Worm (Caenorhabditis elegans) whole organism, young adult: Measurements from ENCODE around the gene K07C11.7.

ENCODE experiments used
- C06A6.2 ChIP-seq: fragments of 200-800 bp; sonication (Bioruptor generic); conservative IDR thresholded peaks from 2 replicates; pipeline ENCODE4 v1.3.6; 2022; ENCODE audit warnings: missing genetic modification characterization, missing compliant biosample characterization
- F10E7.11 ChIP-seq: sonication (generic microtip); optimal IDR thresholded peaks from 2 replicates; lab custom pipeline; 2017; ENCODE audit warnings: mild to moderate bottlenecking, missing genetic modification characterization, moderate library complexity, missing compliant biosample characterization
- F22D6.2 ChIP-seq: sonication (generic microtip); optimal IDR thresholded peaks from 2 replicates; lab custom pipeline; 2016; ENCODE audit warnings: mild to moderate bottlenecking, missing genetic modification characterization, missing compliant biosample characterization
- F49E8.2 ChIP-seq: sonication (generic microtip); optimal IDR thresholded peaks from 3 replicates; lab custom pipeline; 2017; ENCODE audit warnings: missing genetic modification characterization, mild to moderate bottlenecking, missing compliant biosample characterization, antibody characterized with exemption, moderate library complexity; ENCODE audit not compliant: insufficient read depth
- F52B5.7 ChIP-seq: sonication (generic microtip); optimal IDR thresholded peaks from 2 replicates; lab custom pipeline; 2016; ENCODE audit warnings: mild to moderate bottlenecking, missing genetic modification characterization, missing compliant biosample characterization
- K11D2.4 ChIP-seq: fragments of 200-800 bp; sonication (Bioruptor generic); IDR thresholded peaks from 2 replicates; pipeline ENCODE4 v1.3.6; 2022; ENCODE audit warnings: missing genetic modification reagents, missing genetic modification characterization, missing compliant biosample characterization
- K12H6.12 ChIP-seq: fragments of 200-800 bp; sonication (Bioruptor generic); optimal IDR thresholded peaks from 2 replicates; lab custom pipeline; 2018; ENCODE audit warnings: mild to moderate bottlenecking, missing genetic modification characterization, missing compliant biosample characterization
- T07F8.4 ChIP-seq: sonication (generic microtip); optimal IDR thresholded peaks from 2 replicates; lab custom pipeline; 2016; ENCODE audit warnings: mild to moderate bottlenecking, missing genetic modification characterization, moderate library complexity, missing compliant biosample characterization
- Y53F4B.3 ChIP-seq: fragments of 200-800 bp; sonication (Bioruptor generic); IDR thresholded peaks from 2 replicates; pipeline ENCODE4 v1.3.6; 2022; ENCODE audit warnings: missing genetic modification reagents, missing genetic modification characterization, missing compliant biosample characterization
- Y79H2A.3 ChIP-seq: fragments of 200-800 bp; sonication (Bioruptor generic); conservative IDR thresholded peaks from 2 replicates; pipeline ENCODE4 v1.3.6; 2022; ENCODE audit warnings: missing genetic modification reagents, missing genetic modification characterization, missing compliant biosample characterization
- Y95B8A.8 ChIP-seq: fragments of 200-800 bp; sonication (Bioruptor generic); IDR thresholded peaks from 2 replicates; pipeline ENCODE4 v1.3.6; 2022; ENCODE audit warnings: missing genetic modification reagents, missing genetic modification characterization, missing compliant biosample characterization
- attf-3 ChIP-seq: fragments of 200-800 bp; sonication (Bioruptor generic); conservative IDR thresholded peaks from 2 replicates; pipeline ENCODE4 v1.3.6; 2022; ENCODE audit warnings: missing genetic modification reagents, missing genetic modification characterization, missing compliant biosample characterization
- cebp-1 ChIP-seq, 2 experiments: fragments of 200-800 bp in 1 of 2; sonication (Bioruptor generic) in 1 of 2; sonication (generic microtip) in 1 of 2; IDR thresholded peaks in 1 of 2; optimal IDR thresholded peaks in 1 of 2; 2 replicates each; pipeline versions ENCODE4 v1.3.6 to Lab custom; 2017 to 2022; ENCODE audit warnings: missing compliant biosample characterization in 2 of 2, missing genetic modification characterization in 2 of 2, mild to moderate bottlenecking in 1 of 2, missing genetic modification reagents in 1 of 2, moderate library complexity in 1 of 2
- ceh-100 ChIP-seq: fragments of 200-800 bp; sonication (Bioruptor generic); IDR thresholded peaks from 2 replicates; pipeline ENCODE4 v1.3.6; 2022; ENCODE audit warnings: missing genetic modification reagents, missing genetic modification characterization, missing compliant biosample characterization
- ceh-27 ChIP-seq: fragments of 200-800 bp; sonication (Bioruptor generic); optimal IDR thresholded peaks from 2 replicates; lab custom pipeline; 2018; ENCODE audit warnings: mild to moderate bottlenecking, missing genetic modification characterization, moderate library complexity, missing compliant biosample characterization
- ceh-40 ChIP-seq: fragments of 200-800 bp; sonication (Bioruptor generic); IDR thresholded peaks from 2 replicates; pipeline ENCODE4 v1.3.6; 2022; ENCODE audit warnings: missing genetic modification characterization, missing compliant biosample characterization
- chd-7 ChIP-seq: sonication (generic microtip); optimal IDR thresholded peaks from 2 replicates; lab custom pipeline; 2016; ENCODE audit warnings: mild to moderate bottlenecking, missing genetic modification characterization, moderate library complexity, missing compliant biosample characterization
- die-1 ChIP-seq: sonication (generic microtip); optimal IDR thresholded peaks from 2 replicates; lab custom pipeline; 2016; ENCODE audit warnings: missing genotype, mild to moderate bottlenecking, missing genetic modification characterization, missing compliant biosample characterization
- dpff-1 ChIP-seq: sonication (generic microtip); optimal IDR thresholded peaks from 2 replicates; lab custom pipeline; 2017; ENCODE audit warnings: mild to moderate bottlenecking, missing genetic modification characterization, missing compliant biosample characterization
- dpl-1 ChIP-seq: fragments of 150-350 bp; optimal IDR thresholded peaks from 2 replicates; lab custom pipeline; 2014; ENCODE audit warnings: missing biosample characterization, missing genetic modification reagents, missing genetic modification characterization
- efl-1 ChIP-seq: fragments of 150-350 bp; optimal IDR thresholded peaks from 2 replicates; lab custom pipeline; 2014; ENCODE audit warnings: missing biosample characterization, missing genetic modification reagents, missing genetic modification characterization
- egl-18 ChIP-seq: fragments of 200-800 bp; sonication (Bioruptor generic); IDR thresholded peaks from 2 replicates; pipeline ENCODE4 v1.3.6; 2022; ENCODE audit warnings: missing genetic modification reagents, missing genetic modification characterization, missing compliant biosample characterization
- ets-4 ChIP-seq: fragments of 200-800 bp; sonication (Bioruptor generic); optimal IDR thresholded peaks from 2 replicates; lab custom pipeline; 2018; ENCODE audit warnings: mild to moderate bottlenecking, missing genetic modification characterization, missing compliant biosample characterization
- gei-17 ChIP-seq: fragments of 200-800 bp; sonication (Bioruptor generic); optimal IDR thresholded peaks from 2 replicates; lab custom pipeline; 2018; ENCODE audit warnings: mild to moderate bottlenecking, missing genetic modification characterization, missing compliant biosample characterization
- hlh-26 ChIP-seq: fragments of 200-800 bp; sonication (Bioruptor generic); conservative IDR thresholded peaks from 2 replicates; pipeline ENCODE4 v1.3.6; 2022; ENCODE audit warnings: missing genetic modification reagents, missing genetic modification characterization, missing compliant biosample characterization
- hrde-1 ChIP-seq: sonication (generic microtip); optimal IDR thresholded peaks from 2 replicates; lab custom pipeline; 2016; ENCODE audit warnings: missing genetic modification characterization, mild to moderate bottlenecking, missing compliant biosample characterization, moderate library complexity, missing genotype, missing genetic modification reagents, borderline replicate concordance
- lin-35 ChIP-seq, 3 experiments: fragments of 150-350 bp in 2 of 3; sonication (generic microtip) in 1 of 3; optimal IDR thresholded peaks; 2 replicates each; lab custom pipeline; 2014 to 2018; ENCODE audit warnings: missing biosample characterization in 3 of 3, missing genetic modification characterization in 3 of 3, missing genetic modification reagents in 3 of 3
- lir-1 ChIP-seq: fragments of 200-800 bp; sonication (Bioruptor generic); conservative IDR thresholded peaks from 2 replicates; pipeline ENCODE4 v1.3.6; 2022; ENCODE audit warnings: missing genetic modification reagents, missing genetic modification characterization, missing compliant biosample characterization
- mcd-1 ChIP-seq: fragments of 200-800 bp; sonication (Bioruptor generic); IDR thresholded peaks from 2 replicates; pipeline ENCODE4 v1.3.6; 2022; ENCODE audit warnings: missing genetic modification reagents, missing genetic modification characterization, missing compliant biosample characterization
- mes-4 ChIP-seq: sonication (generic microtip); optimal IDR thresholded peaks from 2 replicates; lab custom pipeline; 2016; ENCODE audit warnings: missing genotype, missing genetic modification characterization, missing compliant biosample characterization
- mxl-1 ChIP-seq: sonication (generic microtip); optimal IDR thresholded peaks from 2 replicates; lab custom pipeline; 2016; ENCODE audit warnings: missing genetic modification characterization, missing compliant biosample characterization
- nfya-2 ChIP-seq: fragments of 200-800 bp; sonication (Bioruptor generic); IDR thresholded peaks from 2 replicates; pipeline ENCODE4 v1.3.6; 2022; ENCODE audit warnings: missing genetic modification reagents, missing genetic modification characterization, missing compliant biosample characterization
- nhr-120 ChIP-seq: fragments of 200-800 bp; sonication (Bioruptor generic); IDR thresholded peaks from 2 replicates; pipeline ENCODE4 v1.3.6; 2022; ENCODE audit warnings: missing genetic modification characterization, missing compliant biosample characterization
- nhr-80 ChIP-seq: sonication (generic microtip); optimal IDR thresholded peaks from 2 replicates; lab custom pipeline; 2016; ENCODE audit warnings: missing genetic modification characterization, missing compliant biosample characterization
- nhr-90 ChIP-seq: sonication (generic microtip); optimal IDR thresholded peaks from 2 replicates; lab custom pipeline; 2016; ENCODE audit warnings: missing genotype, mild to moderate bottlenecking, missing genetic modification characterization, missing compliant biosample characterization
- sea-2 ChIP-seq: fragments of 200-800 bp; sonication (Bioruptor generic); IDR thresholded peaks from 2 replicates; pipeline ENCODE4 v1.3.6; 2022; ENCODE audit warnings: missing genetic modification characterization, missing compliant biosample characterization
- xnd-1 ChIP-seq: sonication (generic microtip); optimal IDR thresholded peaks from 2 replicates; lab custom pipeline; 2016; ENCODE audit warnings: missing genotype, missing genetic modification reagents, missing genetic modification characterization, missing compliant biosample characterization
- ztf-22 ChIP-seq: fragments of 200-800 bp; sonication (Bioruptor generic); optimal IDR thresholded peaks from 2 replicates; lab custom pipeline; 2018; ENCODE audit warnings: mild to moderate bottlenecking, missing genetic modification characterization, moderate library complexity, missing compliant biosample characterization
- ztf-25 ChIP-seq: fragments of 200-800 bp; sonication (Bioruptor generic); IDR thresholded peaks from 2 replicates; pipeline ENCODE4 v1.3.6; 2022; ENCODE audit warnings: missing genetic modification reagents, missing genetic modification characterization, missing compliant biosample characterization

K07C11.7 gene

DNA sequence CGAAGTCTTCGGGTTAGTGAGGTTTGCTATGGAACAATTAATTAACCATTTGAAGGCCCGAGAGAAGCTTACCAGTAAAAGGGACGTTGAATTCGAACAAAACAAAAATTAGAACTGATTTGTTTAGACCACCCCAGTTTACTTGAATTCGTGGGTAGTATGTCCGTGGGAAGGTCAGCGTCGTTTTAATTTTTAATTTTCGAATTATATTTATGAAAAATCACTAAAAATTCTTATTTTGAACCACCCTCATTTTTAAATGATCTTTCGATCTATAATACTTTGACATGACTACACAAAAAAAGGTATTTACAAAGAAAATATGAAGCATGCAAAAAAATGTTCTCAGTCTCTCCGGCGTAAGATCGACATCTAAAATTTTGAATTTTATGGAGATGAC lies 31.7 kb upstream of the K07C11.7 start, which contains the start of gene C16D9.5 (continued):
- TF ChIP-seq ztf-22 (GFP tag; lab: Kevin White, UChicago) (no peak), egl-18 (GFP tag; lab: Robert Waterston, UW) (no peak), C06A6.2 (GFP tag; lab: Robert Waterston, UW) (no peak), Y95B8A.8 (no peak)

DNA sequence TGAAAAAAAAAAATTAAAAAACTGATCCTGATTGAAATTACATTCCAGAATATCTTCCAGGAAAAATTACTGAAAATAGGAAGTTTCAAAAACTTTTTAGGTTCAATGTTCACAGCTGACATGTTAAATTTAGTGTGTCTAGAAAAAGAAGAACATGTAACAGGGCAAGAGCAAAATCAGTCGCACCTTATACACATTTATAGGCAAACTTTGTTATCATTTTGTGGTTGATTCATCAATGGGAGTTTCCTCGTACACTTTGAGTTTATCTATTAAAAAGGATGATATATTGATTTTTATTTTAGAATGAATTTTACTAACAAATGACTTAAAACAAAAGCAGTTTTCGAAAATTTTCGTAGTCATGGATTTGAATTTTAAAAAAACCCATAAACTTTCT lies 29.4 kb upstream of the K07C11.7 start:
- TF ChIP-seq xnd-1 (tag; lab: Kevin White, UChicago) (no peak), hrde-1 (no peak), nhr-80 (tag; lab: Kevin White, UChicago) (peak; percentile 42), hlh-26 (GFP tag; lab: Robert Waterston, UW) (no peak)
- TF ChIP-seq, all 124 proteins: peak for 1

DNA sequence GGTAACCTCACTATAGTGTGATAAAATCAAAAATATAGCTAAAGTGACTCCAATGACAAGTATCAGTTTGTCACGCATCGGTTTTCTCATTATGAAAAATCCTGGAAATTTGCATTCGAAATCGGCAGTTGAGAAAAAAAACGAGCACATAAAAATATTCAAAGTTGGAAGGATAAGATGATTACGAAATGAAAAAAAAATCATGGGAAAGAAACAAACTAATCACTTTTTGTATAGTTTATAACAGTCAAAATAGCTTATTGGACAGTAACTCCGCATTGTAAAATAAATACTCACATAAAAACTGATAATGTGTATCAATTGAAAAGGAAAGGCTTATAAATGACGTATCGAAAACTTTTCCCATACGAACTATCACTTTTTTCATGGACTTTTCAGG lies 29.0 kb upstream of the K07C11.7 start, which contains the start of gene C16D9.4:
C16D9.4 (minus strand) TSS at position 101 of the 400 bp plus-strand sequence.
- TF ChIP-seq dpl-1 (GFP tag; lab: Kevin White, UChicago): no peak
- TF ChIP-seq mes-4 (tag; lab: Kevin White, UChicago): no peak
- TF ChIP-seq Y79H2A.3 (GFP tag; lab: Robert Waterston, UW): no peak
- no peak for TF ChIP-seq efl-1
- no peak for TF ChIP-seq F49E8.2 (tag; lab: Kevin White, UChicago)
- TF ChIP-seq nhr-80 (tag; lab: Kevin White, UChicago): no peak
- TF ChIP-seq nhr-120 (GFP tag; lab: Robert Waterston, UW): no peak

DNA sequence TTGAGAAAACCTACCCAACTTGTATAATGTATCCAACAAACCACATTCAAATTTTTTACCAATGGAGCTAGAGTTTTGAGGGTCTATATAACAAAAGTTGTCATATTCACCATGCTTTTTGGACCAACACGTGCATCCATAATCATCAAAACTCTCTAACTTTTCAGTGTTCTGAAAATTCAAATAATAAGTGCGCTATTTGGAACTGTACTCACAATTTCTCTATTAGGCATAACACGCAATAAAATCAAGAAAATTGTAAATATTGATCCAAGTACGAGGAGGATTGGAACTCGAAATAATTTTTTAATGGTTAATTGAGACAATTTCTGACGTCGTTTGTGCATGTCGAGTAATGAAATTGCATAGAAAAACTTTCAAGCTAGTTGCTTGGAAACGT lies 26.2 kb upstream of the K07C11.7 start, which contains the start of gene C16D9.3:
C16D9.3 (minus strand) TSS at position 101 of the 400 bp plus-strand sequence.
- TF ChIP-seq F49E8.2 (tag; lab: Kevin White, UChicago): no peak
- no peak for TF ChIP-seq gei-17 (GFP tag; lab: Kevin White, UChicago)
- TF ChIP-seq ceh-27 (GFP tag; lab: Kevin White, UChicago): no peak
- no peak for TF ChIP-seq ztf-25
- no peak for TF ChIP-seq K11D2.4 (GFP tag; lab: Robert Waterston, UW)
- TF ChIP-seq sea-2 (GFP tag; lab: Robert Waterston, UW): no peak
- no peak for TF ChIP-seq F10E7.11 (tag; lab: Kevin White, UChicago)
- TF ChIP-seq, all 124 proteins: peak for 0

DNA sequence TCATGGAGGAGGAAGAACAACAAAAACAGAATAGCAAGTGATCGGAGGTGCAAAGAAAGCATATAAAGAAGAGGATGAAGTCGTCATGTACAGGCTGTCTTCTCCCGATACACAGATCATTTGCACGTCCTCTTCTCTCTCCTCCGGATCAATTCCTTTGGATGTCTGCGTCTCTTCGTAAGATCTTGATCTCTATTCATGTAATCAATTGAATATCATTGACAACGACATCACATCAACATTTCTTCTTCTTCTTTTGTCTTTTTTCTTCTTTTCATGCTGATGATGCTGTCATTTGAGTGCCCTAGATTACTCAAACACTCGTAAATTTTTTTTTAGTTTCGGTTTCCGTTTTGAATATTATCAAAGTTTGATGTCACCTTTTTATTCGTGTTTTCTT lies 24.5 kb upstream of the K07C11.7 start, which contains the start of gene rol-3:
rol-3 (minus strand) TSS at position 120 of the 400 bp plus-strand sequence.
- TF ChIP-seq sea-2 (GFP tag; lab: Robert Waterston, UW) (no peak), die-1 (tag; lab: Kevin White, UChicago) (no peak), Y53F4B.3 (no peak), chd-7 (tag; lab: Kevin White, UChicago) (no peak), F10E7.11 (tag; lab: Kevin White, UChicago) (no peak), K12H6.12 (tag; lab: Kevin White, UChicago) (no peak), dpl-1 (GFP tag; lab: Kevin White, UChicago) (no peak)

DNA sequence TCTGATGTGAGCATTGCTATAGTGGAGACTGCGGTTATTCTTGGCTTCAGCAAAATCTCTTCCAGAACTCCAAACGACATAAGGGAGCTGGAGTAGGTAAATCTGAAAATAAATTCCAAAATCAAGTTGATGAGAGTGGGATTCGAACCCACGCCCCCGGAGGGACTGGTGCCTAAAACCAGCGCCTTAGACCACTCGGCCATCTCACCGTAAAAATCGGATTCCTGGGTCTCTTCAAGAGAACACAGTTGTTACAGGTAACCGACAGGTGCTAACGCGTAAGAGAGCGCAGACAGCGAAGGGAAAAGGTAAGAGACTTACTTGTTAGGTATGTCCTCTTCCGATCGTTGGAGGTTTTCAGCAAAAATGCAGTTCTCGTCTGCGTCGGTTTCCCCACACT lies 21.6 kb upstream of the K07C11.7 start:
- TF ChIP-seq ets-4 (GFP tag; lab: Kevin White, UChicago) (no peak), ceh-100 (GFP tag; lab: Robert Waterston, UW) (0 out of 2 replicates have a peak, but pooled peaks have one; percentile 42), attf-3 (GFP tag; lab: Robert Waterston, UW) (no peak), F52B5.7 (peak; percentile 13), T07F8.4 (peak; percentile 10), die-1 (tag; lab: Kevin White, UChicago) (peak; percentile 63), lir-1 (GFP tag; lab: Robert Waterston, UW) (no peak), dpff-1 (no peak), mxl-1 (tag; lab: Kevin White, UChicago) (no peak), mcd-1 (GFP tag; lab: Robert Waterston, UW) (no peak), nhr-90 (peak; percentile 66), F22D6.2 (tag; lab: Kevin White, UChicago) (no peak), lin-35 (GFP tag; optimal IDR thresholded peaks at IDR 0.05; lab: Kevin White, UChicago) (no peak), nfya-2 (GFP tag; lab: Robert Waterston, UW) (no peak), cebp-1 (GFP tag; IDR thresholded peaks at IDR 0.05; lab: Robert Waterston, UW) (no peak), cebp-1 (tag; optimal IDR thresholded peaks at IDR 0.05; lab: Kevin White, UChicago) (no peak), ceh-40 (peak; percentile 58; the same call in 1 of the 2 replicates), ztf-22 (GFP tag; lab: Kevin White, UChicago) (no peak)
